Worm (Caenorhabditis elegans) whole organism, young adult: ENCODE measurements around the gene let-756.

ENCODE experiments used
- B0019.2 ChIP-seq: fragments of 200-800 bp; sonication (Bioruptor generic); conservative IDR thresholded peaks from 2 replicates; pipeline ENCODE4 v1.3.6; 2022; ENCODE audit warnings: missing genetic modification reagents, missing genetic modification characterization, missing compliant biosample characterization
- B0035.1 ChIP-seq: sonication (generic microtip); optimal IDR thresholded peaks from 2 replicates; lab custom pipeline; 2016; ENCODE audit warnings: missing genetic modification characterization, mild to moderate bottlenecking, missing compliant biosample characterization, missing genotype, missing genetic modification reagents
- D2030.7 ChIP-seq: fragments of 200-800 bp; sonication (Bioruptor generic); IDR thresholded peaks from 2 replicates; pipeline ENCODE4 v1.3.6; 2022; ENCODE audit warnings: missing genetic modification reagents, missing genetic modification characterization, missing compliant biosample characterization
- F22D6.2 ChIP-seq: sonication (generic microtip); optimal IDR thresholded peaks from 2 replicates; lab custom pipeline; 2016; ENCODE audit warnings: mild to moderate bottlenecking, missing genetic modification characterization, missing compliant biosample characterization
- F55B11.4 ChIP-seq: sonication (generic microtip); optimal IDR thresholded peaks from 2 replicates; lab custom pipeline; 2016; ENCODE audit warnings: missing compliant biosample characterization, missing genetic modification characterization, borderline replicate concordance; ENCODE audit not compliant: insufficient read depth
- F57A8.1 ChIP-seq: fragments of 200-800 bp; sonication (Bioruptor generic); optimal IDR thresholded peaks from 2 replicates; lab custom pipeline; 2018; ENCODE audit warnings: mild to moderate bottlenecking, missing genetic modification characterization, moderate library complexity, missing compliant biosample characterization
- T07F8.4 ChIP-seq: sonication (generic microtip); optimal IDR thresholded peaks from 2 replicates; lab custom pipeline; 2016; ENCODE audit warnings: mild to moderate bottlenecking, missing genetic modification characterization, moderate library complexity, missing compliant biosample characterization
- T26A5.8 ChIP-seq: sonication (generic microtip); optimal IDR thresholded peaks from 2 replicates; lab custom pipeline; 2016; ENCODE audit warnings: missing genetic modification characterization, missing compliant biosample characterization
- Y53F4B.3 ChIP-seq: fragments of 200-800 bp; sonication (Bioruptor generic); IDR thresholded peaks from 2 replicates; pipeline ENCODE4 v1.3.6; 2022; ENCODE audit warnings: missing genetic modification reagents, missing genetic modification characterization, missing compliant biosample characterization
- Y56A3A.18 ChIP-seq: fragments of 200-800 bp; sonication (Bioruptor generic); IDR thresholded peaks from 2 replicates; pipeline ENCODE4 v1.3.6; 2022; ENCODE audit warnings: missing genetic modification reagents, missing genetic modification characterization, missing compliant biosample characterization
- Y67H2A.10 ChIP-seq: fragments of 200-800 bp; sonication (Bioruptor generic); conservative IDR thresholded peaks from 2 replicates; pipeline ENCODE4 v1.3.6; 2022; ENCODE audit warnings: missing genetic modification reagents, missing genetic modification characterization, missing compliant biosample characterization
- Y95B8A.8 ChIP-seq: fragments of 200-800 bp; sonication (Bioruptor generic); IDR thresholded peaks from 2 replicates; pipeline ENCODE4 v1.3.6; 2022; ENCODE audit warnings: missing genetic modification reagents, missing genetic modification characterization, missing compliant biosample characterization
- ama-1 ChIP-seq, 3 experiments: fragments of 150-350 bp in 1 of 3; sonication (generic microtip) in 2 of 3; optimal IDR thresholded peaks; 2 replicates each; lab custom pipeline; 2014 to 2018; ENCODE audit warnings: missing biosample characterization in 2 of 3, missing genetic modification characterization in 2 of 3, missing genetic modification reagents in 2 of 3
- aptf-2 ChIP-seq: fragments of 200-800 bp; sonication (Bioruptor generic); conservative IDR thresholded peaks from 2 replicates; pipeline ENCODE4 v1.3.6; 2022; ENCODE audit warnings: missing genetic modification reagents, missing genetic modification characterization, missing compliant biosample characterization
- athp-1 ChIP-seq: sonication (generic microtip); optimal IDR thresholded peaks from 2 replicates; lab custom pipeline; 2017; ENCODE audit warnings: mild to moderate bottlenecking, missing genetic modification characterization, missing compliant biosample characterization
- attf-3 ChIP-seq: fragments of 200-800 bp; sonication (Bioruptor generic); conservative IDR thresholded peaks from 2 replicates; pipeline ENCODE4 v1.3.6; 2022; ENCODE audit warnings: missing genetic modification reagents, missing genetic modification characterization, missing compliant biosample characterization
- bed-1 ChIP-seq: fragments of 200-800 bp; sonication (Bioruptor generic); IDR thresholded peaks from 2 replicates; pipeline ENCODE4 v1.3.6; 2022; ENCODE audit warnings: missing genetic modification reagents, missing genetic modification characterization, missing compliant biosample characterization
- ceh-27 ChIP-seq: fragments of 200-800 bp; sonication (Bioruptor generic); optimal IDR thresholded peaks from 2 replicates; lab custom pipeline; 2018; ENCODE audit warnings: mild to moderate bottlenecking, missing genetic modification characterization, moderate library complexity, missing compliant biosample characterization
- dpff-1 ChIP-seq: sonication (generic microtip); optimal IDR thresholded peaks from 2 replicates; lab custom pipeline; 2017; ENCODE audit warnings: mild to moderate bottlenecking, missing genetic modification characterization, missing compliant biosample characterization
- efl-1 ChIP-seq: fragments of 150-350 bp; optimal IDR thresholded peaks from 2 replicates; lab custom pipeline; 2014; ENCODE audit warnings: missing biosample characterization, missing genetic modification reagents, missing genetic modification characterization
- egl-44 ChIP-seq: fragments of 200-800 bp; sonication (Bioruptor generic); IDR thresholded peaks from 2 replicates; pipeline ENCODE4 v1.3.6; 2022; ENCODE audit warnings: missing genetic modification reagents, missing genetic modification characterization, missing compliant biosample characterization
- him-1 ChIP-seq: sonication (generic microtip); optimal IDR thresholded peaks from 2 replicates; lab custom pipeline; 2016; ENCODE audit warnings: missing genotype, missing genetic modification reagents, missing genetic modification characterization, missing compliant biosample characterization
- hrde-1 ChIP-seq: sonication (generic microtip); optimal IDR thresholded peaks from 2 replicates; lab custom pipeline; 2016; ENCODE audit warnings: missing genetic modification characterization, mild to moderate bottlenecking, missing compliant biosample characterization, moderate library complexity, missing genotype, missing genetic modification reagents, borderline replicate concordance
- hsf-1 ChIP-seq: fragments of 200-800 bp; sonication (Bioruptor generic); IDR thresholded peaks from 2 replicates; pipeline ENCODE4 v1.3.6; 2022; ENCODE audit warnings: missing genetic modification reagents, missing genetic modification characterization, missing compliant biosample characterization
- lag-1 ChIP-seq: fragments of 200-800 bp; sonication (Bioruptor generic); IDR thresholded peaks from 2 replicates; pipeline ENCODE4 v1.3.6; 2022; ENCODE audit warnings: missing genetic modification reagents, missing genetic modification characterization, missing compliant biosample characterization
- let-607 ChIP-seq, 2 experiments: fragments of 200-800 bp in 1 of 2; sonication (Bioruptor generic) in 1 of 2; sonication (generic microtip) in 1 of 2; optimal IDR thresholded peaks; 2 replicates each; lab custom pipeline; 2016 to 2018; ENCODE audit warnings: mild to moderate bottlenecking in 2 of 2, missing compliant biosample characterization in 2 of 2, missing genetic modification characterization in 2 of 2, moderate library complexity in 2 of 2, missing genotype in 1 of 2
- lsl-1 ChIP-seq: fragments of 200-800 bp; sonication (Bioruptor generic); optimal IDR thresholded peaks from 2 replicates; lab custom pipeline; 2018; ENCODE audit warnings: mild to moderate bottlenecking, missing genetic modification characterization, moderate library complexity, missing compliant biosample characterization
- madf-10 ChIP-seq: sonication (generic microtip); optimal IDR thresholded peaks from 2 replicates; lab custom pipeline; 2016; ENCODE audit warnings: mild to moderate bottlenecking, missing genetic modification characterization, missing compliant biosample characterization
- madf-6 ChIP-seq: fragments of 200-800 bp; sonication (Bioruptor generic); IDR thresholded peaks from 2 replicates; pipeline ENCODE4 v1.3.6; 2022; ENCODE audit warnings: missing genetic modification reagents, missing genetic modification characterization, missing compliant biosample characterization
- madf-8 ChIP-seq: fragments of 200-800 bp; sonication (Bioruptor generic); conservative IDR thresholded peaks from 2 replicates; pipeline ENCODE4 v1.3.6; 2022; ENCODE audit warnings: missing genetic modification reagents, missing genetic modification characterization, missing compliant biosample characterization
- nfyb-1 ChIP-seq: fragments of 200-800 bp; sonication (Bioruptor generic); IDR thresholded peaks from 2 replicates; pipeline ENCODE4 v1.3.6; 2022; ENCODE audit warnings: missing genetic modification reagents, missing genetic modification characterization, missing compliant biosample characterization
- nhr-80 ChIP-seq: sonication (generic microtip); optimal IDR thresholded peaks from 2 replicates; lab custom pipeline; 2016; ENCODE audit warnings: missing genetic modification characterization, missing compliant biosample characterization
- pbrm-1 ChIP-seq: fragments of 200-800 bp; sonication (Bioruptor generic); IDR thresholded peaks from 2 replicates; pipeline ENCODE4 v1.3.6; 2022; ENCODE audit warnings: missing genetic modification reagents, missing genetic modification characterization, missing compliant biosample characterization
- rec-8 ChIP-seq, 2 experiments: sonication (generic microtip); optimal IDR thresholded peaks; 2 replicates each; lab custom pipeline; 2016; ENCODE audit warnings: mild to moderate bottlenecking in 2 of 2, missing genetic modification characterization in 2 of 2, missing genetic modification reagents in 2 of 2, missing genotype in 2 of 2, missing biosample characterization in 1 of 2, missing compliant biosample characterization in 1 of 2, moderate library complexity in 1 of 2
- repo-1 ChIP-seq: sonication (generic microtip); optimal IDR thresholded peaks from 2 replicates; lab custom pipeline; 2017; ENCODE audit warnings: mild to moderate bottlenecking, missing genetic modification characterization, missing compliant biosample characterization
- rpc-1 ChIP-seq, 2 experiments: fragments of 150-350 bp in 1 of 2; sonication (generic microtip) in 1 of 2; optimal IDR thresholded peaks; 2 replicates each; lab custom pipeline; 2014 to 2018; ENCODE audit warnings: missing biosample characterization in 1 of 2, missing genetic modification characterization in 1 of 2, missing genetic modification reagents in 1 of 2, missing genotype in 1 of 2
- sdz-38 ChIP-seq: sonication (generic microtip); optimal IDR thresholded peaks from 2 replicates; lab custom pipeline; 2016; ENCODE audit warnings: missing genotype, missing genetic modification characterization, missing compliant biosample characterization
- somi-1 ChIP-seq: fragments of 200-800 bp; sonication (Bioruptor generic); optimal IDR thresholded peaks from 2 replicates; lab custom pipeline; 2018; ENCODE audit warnings: mild to moderate bottlenecking, missing genetic modification characterization, missing compliant biosample characterization
- tbp1 ChIP-seq: fragments of 200-800 bp; sonication (Bioruptor generic); optimal IDR thresholded peaks from 2 replicates; lab custom pipeline; 2018; ENCODE audit warnings: mild to moderate bottlenecking, missing genetic modification characterization, missing compliant biosample characterization
- tlf-1 ChIP-seq: fragments of 200-800 bp; sonication (Bioruptor generic); optimal IDR thresholded peaks from 2 replicates; lab custom pipeline; 2018; ENCODE audit warnings: mild to moderate bottlenecking, missing genetic modification characterization, missing compliant biosample characterization
- unc-130 ChIP-seq: sonication (generic microtip); optimal IDR thresholded peaks from 2 replicates; lab custom pipeline; 2016; ENCODE audit warnings: missing genetic modification reagents, missing genetic modification characterization, missing compliant biosample characterization
- xnd-1 ChIP-seq: sonication (generic microtip); optimal IDR thresholded peaks from 2 replicates; lab custom pipeline; 2016; ENCODE audit warnings: missing genotype, missing genetic modification reagents, missing genetic modification characterization, missing compliant biosample characterization
- ztf-25 ChIP-seq: fragments of 200-800 bp; sonication (Bioruptor generic); IDR thresholded peaks from 2 replicates; pipeline ENCODE4 v1.3.6; 2022; ENCODE audit warnings: missing genetic modification reagents, missing genetic modification characterization, missing compliant biosample characterization
- ztf-28 ChIP-seq: fragments of 200-800 bp; sonication (Bioruptor generic); IDR thresholded peaks from 2 replicates; pipeline ENCODE4 v1.3.6; 2022; ENCODE audit warnings: missing genetic modification reagents, missing genetic modification characterization, missing compliant biosample characterization
- ztf-3 ChIP-seq: fragments of 200-800 bp; sonication (Bioruptor generic); optimal IDR thresholded peaks from 2 replicates; lab custom pipeline; 2018; ENCODE audit warnings: mild to moderate bottlenecking, missing genetic modification characterization, missing compliant biosample characterization

Gene let-756

DNA sequence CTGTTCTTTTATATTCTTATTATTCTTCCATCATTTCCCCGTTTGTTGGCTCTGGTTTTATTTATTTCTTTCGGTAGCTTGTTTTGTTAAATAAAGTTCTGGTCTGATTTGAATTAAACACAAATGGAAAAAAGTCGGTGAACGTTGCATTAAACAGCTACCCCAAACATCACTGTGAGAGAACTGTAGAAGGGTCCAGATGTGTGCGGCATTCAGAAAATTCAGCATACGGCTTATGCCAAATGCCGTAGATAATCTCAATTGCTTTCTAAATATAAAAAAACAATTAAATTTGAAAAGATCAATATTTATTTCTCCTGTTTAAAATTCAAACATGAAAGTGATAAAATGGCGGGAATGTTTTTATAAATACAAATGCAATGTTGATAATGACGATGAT is 32.9 kb downstream of the let-756 start (continued):
- TF ChIP-seq ztf-28 (GFP tag; lab: Robert Waterston, UW) = no peak
- no peak for TF ChIP-seq F55B11.4 (tag; lab: Kevin White, UChicago)
- no peak for TF ChIP-seq B0035.1
- no peak for TF ChIP-seq rec-8 (tag; optimal IDR thresholded peaks at IDR 0.05; lab: Kevin White, UChicago)
- peak; percentile 43; the same call in 1 of the 2 replicates for TF ChIP-seq D2030.7 (GFP tag; lab: Robert Waterston, UW)
- no peak for TF ChIP-seq F57A8.1 (GFP tag; lab: Kevin White, UChicago)
- TF ChIP-seq hsf-1 (GFP tag; lab: Robert Waterston, UW) = 0 out of 2 replicates have a peak, but pooled peaks have one; percentile 52
- no peak for TF ChIP-seq B0019.2 (GFP tag; lab: Robert Waterston, UW)
- peak; percentile 84 for TF ChIP-seq him-1
- no peak for TF ChIP-seq nhr-80 (tag; lab: Kevin White, UChicago)
- no peak for TF ChIP-seq rpc-1 (optimal IDR thresholded peaks at IDR 0.05; lab: Kevin White, UChicago)
- no peak for TF ChIP-seq rpc-1 (tag; optimal IDR thresholded peaks at IDR 0.05; lab: Kevin White, UChicago)
- no peak for TF ChIP-seq lag-1 (GFP tag; lab: Robert Waterston, UW)
- peak; percentile 41 for TF ChIP-seq unc-130 (GFP tag; lab: Kevin White, UChicago)
- no peak for TF ChIP-seq madf-10 (tag; lab: Kevin White, UChicago)
- peak; percentile 1 for TF ChIP-seq xnd-1
- no peak for TF ChIP-seq pbrm-1 (GFP tag; lab: Robert Waterston, UW)
- TF ChIP-seq attf-3 = no peak
- TF ChIP-seq F22D6.2 (tag; lab: Kevin White, UChicago) = no peak
- TF ChIP-seq lsl-1 (GFP tag; lab: Kevin White, UChicago) = peak; percentile 32
- no peak for TF ChIP-seq dpff-1 (tag; lab: Kevin White, UChicago)
- no peak for TF ChIP-seq ztf-3 (GFP tag; lab: Kevin White, UChicago)
- TF ChIP-seq somi-1 (GFP tag; lab: Kevin White, UChicago) = no peak
- TF ChIP-seq Y67H2A.10 (GFP tag; lab: Robert Waterston, UW) = no peak
- no peak for TF ChIP-seq bed-1 (GFP tag; lab: Robert Waterston, UW)
- no peak for TF ChIP-seq T07F8.4
- no peak for TF ChIP-seq sdz-38
- TF ChIP-seq Y53F4B.3 = no peak
- TF ChIP-seq madf-6 = 0 out of 2 replicates have a peak, but pooled peaks have one; percentile 25
- TF ChIP-seq T26A5.8 = no peak
- TF ChIP-seq hrde-1 (tag; lab: Kevin White, UChicago) = peak; percentile 40
- TF ChIP-seq aptf-2 (GFP tag; lab: Robert Waterston, UW) = no peak
- no peak for TF ChIP-seq athp-1 (tag; lab: Kevin White, UChicago)
- no peak for TF ChIP-seq repo-1 (tag; lab: Kevin White, UChicago)
- no peak for TF ChIP-seq ztf-25 (GFP tag; lab: Robert Waterston, UW)
- no peak for TF ChIP-seq egl-44
- peak; percentile 14; the same call in 1 of the 2 replicates for TF ChIP-seq Y56A3A.18 (GFP tag; lab: Robert Waterston, UW)
- TF ChIP-seq, all 124 proteins: peak for 15

ce11 chrIII:6442305-6443125 is 35.6 kb downstream of the let-756 start, which contains the start of gene mel-32:
mel-32 (minus strand) TSS chrIII:6443000.
- TF ChIP-seq tlf-1 (GFP tag; lab: Kevin White, UChicago) (peak; percentile 80), let-607 (tag; optimal IDR thresholded peaks at IDR 0.05; lab: Kevin White, UChicago) (peak in 1 of 2 experiments; percentile 21), D2030.7 (GFP tag; lab: Robert Waterston, UW) (peak; percentile 91), madf-10 (tag; lab: Kevin White, UChicago) (no peak), pbrm-1 (GFP tag; lab: Robert Waterston, UW) (peak; percentile 65), nhr-80 (tag; lab: Kevin White, UChicago) (peak; percentile 17), nfyb-1 (GFP tag; lab: Robert Waterston, UW) (peak; percentile 49; the same call in 1 of the 2 replicates), ama-1 (optimal IDR thresholded peaks at IDR 0.05; lab: Kevin White, UChicago) (no peak), ama-1 (GFP tag; optimal IDR thresholded peaks at IDR 0.05; lab: Kevin White, UChicago) (no peak), efl-1 (GFP tag; lab: Kevin White, UChicago) (peak; percentile 97), madf-8 (GFP tag; lab: Robert Waterston, UW) (peak; percentile 88), Y95B8A.8 (GFP tag; lab: Robert Waterston, UW) (0 out of 2 replicates have a peak, but pooled peaks have one; percentile 72), tbp1 (GFP tag; lab: Kevin White, UChicago) (peak; percentile 24), ztf-28 (GFP tag; lab: Robert Waterston, UW) (0 out of 2 replicates have a peak, but pooled peaks have one; percentile 33), ceh-27 (GFP tag; lab: Kevin White, UChicago) (no peak), madf-6 (peak; percentile 96)
